Worm (Caenorhabditis elegans): ENCODE data around the gene Y47D3A.21.

DNA sequence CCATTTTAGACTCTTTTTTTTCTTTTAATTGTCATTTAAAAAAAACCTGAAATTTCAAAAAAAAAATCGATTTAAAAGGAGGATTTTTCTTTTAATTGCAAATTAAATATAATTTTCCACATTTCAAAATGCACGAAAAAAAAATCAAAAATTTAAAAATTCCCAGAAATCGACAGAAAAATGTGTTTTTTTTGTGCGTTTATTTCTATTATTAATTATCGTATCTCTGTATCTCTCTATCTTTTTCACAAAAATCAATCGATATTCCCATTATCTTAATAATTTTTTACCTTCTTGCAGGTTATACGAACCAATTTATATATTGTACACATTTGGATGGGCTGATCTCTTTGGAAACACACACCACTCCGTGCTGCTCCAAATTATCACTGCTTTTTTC is 33.9 kb downstream of the Y47D3A.21 start, which contains the start of gene rsks-1:
- no peak for TF ChIP-seq zag-1 (tag; optimal IDR thresholded peaks at IDR 0.05)
- no peak for TF ChIP-seq mdl-1 (tag; optimal IDR thresholded peaks at IDR 0.05)
- TF ChIP-seq lin-15B (tag; optimal IDR thresholded peaks at IDR 0.05) = no peak
- TF ChIP-seq lin-39 (tag; optimal IDR thresholded peaks at IDR 0.05) = no peak
- no peak for TF ChIP-seq ceh-82 (tag; optimal IDR thresholded peaks at IDR 0.05)

Measured in whole organism, L3 larva.